Fruit fly (Drosophila melanogaster): ENCODE data around the gene CG6511.

CG6511 gene

dm6 chr3L:8704713-8705412 lies 16.3 kb upstream of the CG6511 start (continued):
- no peak for TF ChIP-seq CG1621 (tag; optimal IDR thresholded peaks at IDR 0.05)
- peak; percentile 30 to 36 for TF ChIP-seq ss (GFP tag; optimal IDR thresholded peaks at IDR 0.05)
- no peak for TF ChIP-seq Hr38 (GFP tag; optimal IDR thresholded peaks at IDR 0.05)
- no peak for TF ChIP-seq Sox102F (GFP tag; optimal IDR thresholded peaks at IDR 0.05)
- TF ChIP-seq CG6808 (GFP tag; optimal IDR thresholded peaks at IDR 0.05), result peak; percentile 21
- TF ChIP-seq fd59A (GFP tag; optimal IDR thresholded peaks at IDR 0.05), result no peak
- TF ChIP-seq CG11762 (GFP tag; optimal IDR thresholded peaks at IDR 0.05; ENCODE audit: insufficient read depth), result no peak
- no peak for TF ChIP-seq dsx (GFP tag; optimal IDR thresholded peaks at IDR 0.05; ENCODE audit: poor library complexity, severe bottlenecking)
- no peak for TF ChIP-seq salr (GFP tag; optimal IDR thresholded peaks at IDR 0.05)
- no peak for TF ChIP-seq dac (GFP tag; optimal IDR thresholded peaks at IDR 0.05)
- no peak for TF ChIP-seq Blimp-1 (GFP tag; optimal IDR thresholded peaks at IDR 0.05)
- no peak for TF ChIP-seq CG11902 (GFP tag; optimal IDR thresholded peaks at IDR 0.05)
- no peak for TF ChIP-seq acj6 (GFP tag; optimal IDR thresholded peaks at IDR 0.05)
- no peak for TF ChIP-seq Ets21C (GFP tag; optimal IDR thresholded peaks at IDR 0.05)
- TF ChIP-seq CG7368 (GFP tag; optimal IDR thresholded peaks at IDR 0.05), result no peak
- TF ChIP-seq net (GFP tag; optimal IDR thresholded peaks at IDR 0.05), result no peak
- no peak for TF ChIP-seq CG10631 (GFP tag; optimal IDR thresholded peaks at IDR 0.05)

dm6 chr3L:8707075-8707474 lies 14.0 kb upstream of the CG6511 start:
- TF ChIP-seq fd85E (GFP tag; optimal IDR thresholded peaks at IDR 0.05) (no peak), fkh (GFP tag; optimal IDR thresholded peaks at IDR 0.05) (peak; percentile 0)

DNA sequence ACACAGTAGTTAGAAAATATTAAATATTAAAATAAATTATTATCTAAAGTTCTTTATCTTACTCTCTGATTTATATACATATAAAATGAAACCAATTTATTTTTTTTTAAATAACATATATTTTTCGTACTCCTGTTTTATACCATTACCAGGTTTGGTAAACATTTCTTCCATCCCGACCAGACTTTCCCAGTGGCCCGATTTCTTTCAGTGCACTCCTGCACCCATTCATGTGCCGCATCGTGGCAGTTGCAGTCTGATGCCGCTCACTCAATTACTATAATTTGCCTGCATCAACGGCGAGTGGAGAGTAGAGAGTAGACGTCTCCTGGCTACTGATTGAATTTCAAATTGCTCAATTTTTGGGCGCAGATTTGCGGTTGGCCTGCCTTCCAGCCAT lies 13.3 kb upstream of the CG6511 start:
- no peak for TF ChIP-seq CG4318 (GFP tag; optimal IDR thresholded peaks at IDR 0.05)
- TF ChIP-seq Ets21C (GFP tag; optimal IDR thresholded peaks at IDR 0.05), result no peak
- TF ChIP-seq Hr4 (GFP tag; optimal IDR thresholded peaks at IDR 0.05), result no peak
- TF ChIP-seq CG1621 (tag; optimal IDR thresholded peaks at IDR 0.05), result no peak
- TF ChIP-seq CG16779 (tag; optimal IDR thresholded peaks at IDR 0.05), result no peak
- TF ChIP-seq CG6163 (GFP tag; IDR thresholded peaks at IDR 0.05), result 0 out of 3 replicates have a peak, but pooled peaks have one; percentile 43
- no peak for TF ChIP-seq CG6854 (GFP tag; optimal IDR thresholded peaks at IDR 0.05)
- TF ChIP-seq fkh (GFP tag; optimal IDR thresholded peaks at IDR 0.05), result no peak
- TF ChIP-seq Lpt (GFP tag; optimal IDR thresholded peaks at IDR 0.05), result no peak
- TF ChIP-seq ss (GFP tag; optimal IDR thresholded peaks at IDR 0.05), result peak in 1 of 2 experiments; percentile 22
- peak; percentile 31 for TF ChIP-seq OdsH (GFP tag; optimal IDR thresholded peaks at IDR 0.05)
- peak; percentile 3 for TF ChIP-seq Met (GFP tag; optimal IDR thresholded peaks at IDR 0.05)
- TF ChIP-seq CG10631 (GFP tag; optimal IDR thresholded peaks at IDR 0.05), result peak; percentile 6
- TF ChIP-seq cyc (GFP tag; optimal IDR thresholded peaks at IDR 0.05), result peak; percentile 11
- no peak for TF ChIP-seq Gug (GFP tag; IDR thresholded peaks at IDR 0.05)
- no peak for TF ChIP-seq CG6808 (GFP tag; optimal IDR thresholded peaks at IDR 0.05)
- TF ChIP-seq lz (GFP tag; optimal IDR thresholded peaks at IDR 0.05), result no peak
- TF ChIP-seq CG6276 (GFP tag; optimal IDR thresholded peaks at IDR 0.05), result no peak
- peak; percentile 28 for TF ChIP-seq CG34406 (GFP tag; optimal IDR thresholded peaks at IDR 0.05)
- TF ChIP-seq CG9139 (GFP tag; optimal IDR thresholded peaks at IDR 0.05), result no peak
- TF ChIP-seq CG3032 (tag; optimal IDR thresholded peaks at IDR 0.05), result peak; percentile 30
- peak; percentile 22 for TF ChIP-seq CG8632 (GFP tag; optimal IDR thresholded peaks at IDR 0.05)
- TF ChIP-seq CG6792 (GFP tag; optimal IDR thresholded peaks at IDR 0.05), result no peak
- no peak for TF ChIP-seq spab (GFP tag; optimal IDR thresholded peaks at IDR 0.05)
- TF ChIP-seq CG11762 (GFP tag; optimal IDR thresholded peaks at IDR 0.05; ENCODE audit: insufficient read depth), result peak; percentile 30
- no peak for TF ChIP-seq CG7368 (GFP tag; optimal IDR thresholded peaks at IDR 0.05)
- TF ChIP-seq CG8119 (GFP tag; IDR thresholded peaks at IDR 0.05), result no peak
- TF ChIP-seq svp (GFP tag), result peak; percentile 71
- no peak for TF ChIP-seq Sox15 (GFP tag; optimal IDR thresholded peaks at IDR 0.05)
- peak; percentile 13 for TF ChIP-seq acj6 (GFP tag; optimal IDR thresholded peaks at IDR 0.05)
- TF ChIP-seq eg (GFP tag; IDR thresholded peaks at IDR 0.05), result 0 out of 3 replicates have a peak, but pooled peaks have one; percentile 15
- TF ChIP-seq dac (GFP tag; optimal IDR thresholded peaks at IDR 0.05), result no peak
- no peak for TF ChIP-seq topi (GFP tag; optimal IDR thresholded peaks at IDR 0.05)
- TF ChIP-seq Sox14 (GFP tag; optimal IDR thresholded peaks at IDR 0.05), result no peak
- TF ChIP-seq net (GFP tag; optimal IDR thresholded peaks at IDR 0.05), result no peak
- no peak for TF ChIP-seq Eip75B (GFP tag; optimal IDR thresholded peaks at IDR 0.05)
- TF ChIP-seq CG10669 (GFP tag; optimal IDR thresholded peaks at IDR 0.05), result no peak
- TF ChIP-seq dsx (GFP tag; optimal IDR thresholded peaks at IDR 0.05; ENCODE audit: poor library complexity, severe bottlenecking), result no peak
